Worm (Caenorhabditis elegans): Measurements from ENCODE around the gene F36H1.11.

Gene F36H1.11

DNA sequence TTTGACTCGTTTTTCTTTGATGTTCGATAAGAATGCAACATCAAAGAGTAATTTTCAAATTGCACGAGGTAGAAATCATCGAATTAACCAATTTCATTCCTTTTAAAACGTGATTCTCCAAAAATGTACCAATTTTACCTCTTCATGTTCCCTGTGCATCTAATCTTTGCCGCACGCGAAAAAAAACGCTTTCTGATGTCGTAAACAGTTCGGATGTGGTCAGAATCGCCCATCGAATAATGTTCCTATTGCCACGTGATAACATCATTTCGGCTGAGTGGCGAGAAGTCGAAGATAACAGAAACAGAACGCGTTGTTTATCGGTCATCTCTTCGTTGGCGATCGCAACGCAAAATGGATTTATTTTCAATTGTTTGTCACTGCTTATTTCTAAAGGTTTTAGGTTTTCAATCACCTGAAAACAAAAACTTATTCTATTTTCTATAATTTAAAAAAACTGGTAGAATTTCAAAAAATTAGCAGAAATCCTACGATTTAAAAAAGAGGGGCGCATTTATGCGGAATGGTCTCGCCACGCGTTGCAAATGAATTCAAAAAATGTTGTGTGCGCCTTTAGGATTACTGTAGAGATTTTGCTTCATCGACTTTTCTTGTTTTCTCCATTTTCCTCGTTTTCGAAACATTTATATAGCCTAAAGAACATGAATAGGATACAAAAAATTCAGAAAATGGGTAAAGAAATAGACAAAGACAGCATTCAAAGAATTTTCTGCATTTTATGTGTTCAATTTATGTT is 27.3 kb upstream of the F36H1.11 start, which contains the start of gene mogs-1 (continued):
- TF ChIP-seq aly-2 (tag; optimal IDR thresholded peaks at IDR 0.05) (no peak), Y5F2A.4 (GFP tag; optimal IDR thresholded peaks at IDR 0.05) (no peak), F44E2.7 (GFP tag; IDR thresholded peaks at IDR 0.05) (no peak), ztf-11 (tag; optimal IDR thresholded peaks at IDR 0.05) (no peak), dmd-9 (GFP tag; IDR thresholded peaks at IDR 0.05) (no peak)

DNA sequence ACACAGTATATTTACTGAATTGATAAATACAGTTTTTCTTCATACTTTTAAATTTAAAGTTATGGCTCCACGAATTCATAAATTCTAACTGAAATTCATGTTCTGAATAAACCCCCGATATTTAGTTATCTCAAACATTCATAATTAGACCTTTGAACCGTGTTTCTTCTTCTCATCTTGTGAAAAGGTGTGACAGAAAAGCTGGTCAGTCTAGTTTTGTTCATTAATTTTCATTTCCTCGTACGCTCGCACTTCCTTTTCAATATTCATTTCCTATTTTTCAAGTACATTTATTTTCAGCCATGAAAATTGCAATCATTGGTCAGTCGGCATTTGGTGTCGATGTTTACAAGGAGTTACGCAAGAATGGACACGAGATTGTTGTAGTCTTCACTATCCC is 26.7 kb upstream of the F36H1.11 start, which contains the start of gene alh-3:
alh-3 (plus strand) TSS at position 301 of the 400 bp plus-strand sequence.
- no peak for TF ChIP-seq nhr-48 (tag; optimal IDR thresholded peaks at IDR 0.05)
- TF ChIP-seq hmg-1.1 (GFP tag; IDR thresholded peaks at IDR 0.05) = no peak
- no peak for TF ChIP-seq set-16 (GFP tag; IDR thresholded peaks at IDR 0.05)
- TF ChIP-seq ceh-82 (tag; optimal IDR thresholded peaks at IDR 0.05) = no peak
- TF ChIP-seq ZK337.2 (GFP tag; IDR thresholded peaks at IDR 0.05) = no peak
- TF ChIP-seq nhr-41 (GFP tag; IDR thresholded peaks at IDR 0.05) = no peak
- no peak for TF ChIP-seq zfp-2 (tag; optimal IDR thresholded peaks at IDR 0.05)

DNA sequence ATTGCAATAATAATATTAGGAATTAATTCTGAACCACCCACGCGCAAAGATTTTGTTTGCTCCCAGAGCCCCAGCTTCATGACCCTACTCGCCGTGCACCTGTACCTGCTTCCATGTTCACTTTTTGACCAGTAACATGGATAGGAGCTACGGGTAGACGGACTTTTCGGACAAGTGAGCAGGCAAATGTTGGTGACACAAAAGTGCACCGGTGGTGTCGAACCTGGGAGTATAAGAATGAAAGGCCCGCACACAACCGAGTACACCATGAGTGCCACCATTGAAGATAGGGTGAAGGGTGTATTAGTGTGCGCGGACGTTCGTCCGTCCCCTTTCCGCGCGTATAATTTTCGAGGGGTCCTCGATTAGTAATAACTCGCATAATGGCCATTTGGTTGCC is 23.0 kb upstream of the F36H1.11 start:
- peak in 1 of 2 experiments; percentile 54 for TF ChIP-seq hif-1 (tag; optimal IDR thresholded peaks at IDR 0.05)
- TF ChIP-seq vab-7 (GFP tag; IDR thresholded peaks at IDR 0.05) = peak; percentile 87
- TF ChIP-seq daf-16 (GFP tag; optimal IDR thresholded peaks at IDR 0.05) = peak; percentile 31 to 64
- peak; percentile 17 for TF ChIP-seq daf-16 (tag; optimal IDR thresholded peaks at IDR 0.05)
- TF ChIP-seq nhr-237 (tag; optimal IDR thresholded peaks at IDR 0.05) = no peak
- peak; percentile 42 for TF ChIP-seq rbr-2 (tag; optimal IDR thresholded peaks at IDR 0.05)
- peak; percentile 77 for TF ChIP-seq pha-4 (GFP tag; IDR thresholded peaks at IDR 0.05)
- no peak for TF ChIP-seq pha-4 (tag; optimal IDR thresholded peaks at IDR 0.05)
- peak; percentile 74 for TF ChIP-seq arid-1 (GFP tag; conservative IDR thresholded peaks at IDR 0.05)
- peak; percentile 28 to 76; a peak in 1 of 4 replicates for TF ChIP-seq madf-5 (GFP tag; IDR thresholded peaks at IDR 0.05)
- 0 out of 2 replicates have a peak, but pooled peaks have one; percentile 20 for TF ChIP-seq dmd-6 (GFP tag; IDR thresholded peaks at IDR 0.05)
- peak; percentile 65; the same call in 1 of the 2 replicates for TF ChIP-seq ZK337.2 (GFP tag; IDR thresholded peaks at IDR 0.05)
- TF ChIP-seq ztf-7 (tag; optimal IDR thresholded peaks at IDR 0.05) = no peak
- TF ChIP-seq nhr-48 (tag; optimal IDR thresholded peaks at IDR 0.05) = peak; percentile 43
- 0 out of 2 replicates have a peak, but pooled peaks have one; percentile 32 for TF ChIP-seq lin-29 (GFP tag; IDR thresholded peaks at IDR 0.05)
- peak; percentile 79 for TF ChIP-seq mes-2 (tag; optimal IDR thresholded peaks at IDR 0.05; ENCODE audit: poor library complexity, severe bottlenecking)
- TF ChIP-seq Y75B8A.6 (GFP tag; IDR thresholded peaks at IDR 0.05) = peak; percentile 75; the same call in 1 of the 2 replicates
- TF ChIP-seq R02D3.7 (tag; optimal IDR thresholded peaks at IDR 0.05) = no peak
- peak; percentile 10 for TF ChIP-seq nhr-6 (tag; optimal IDR thresholded peaks at IDR 0.05)
- no peak for TF ChIP-seq attf-4 (tag; optimal IDR thresholded peaks at IDR 0.05)
- TF ChIP-seq ztf-11 (tag; optimal IDR thresholded peaks at IDR 0.05) = no peak
- no peak for TF ChIP-seq nhr-77 (tag; optimal IDR thresholded peaks at IDR 0.05)
- TF ChIP-seq hlh-30 (tag; optimal IDR thresholded peaks at IDR 0.05; ENCODE audit: insufficient read depth) = no peak
- no peak for TF ChIP-seq egl-27 (tag; optimal IDR thresholded peaks at IDR 0.05)
- peak; percentile 78 for TF ChIP-seq lin-1 (GFP tag; IDR thresholded peaks at IDR 0.05)
- peak; percentile 89 for TF ChIP-seq F26F4.8 (GFP tag; conservative IDR thresholded peaks at IDR 0.05)
- no peak for TF ChIP-seq saeg-2 (GFP tag; IDR thresholded peaks at IDR 0.05)
- TF ChIP-seq dmd-8 (GFP tag; IDR thresholded peaks at IDR 0.05) = peak; percentile 86
- 0 out of 2 replicates have a peak, but pooled peaks have one; percentile 55 for TF ChIP-seq nhr-41 (GFP tag; IDR thresholded peaks at IDR 0.05)
- no peak for TF ChIP-seq nhr-11 (tag; optimal IDR thresholded peaks at IDR 0.05)
- TF ChIP-seq mxl-3 (GFP tag; optimal IDR thresholded peaks at IDR 0.05) = peak; percentile 75
- TF ChIP-seq hmg-1.1 (GFP tag; IDR thresholded peaks at IDR 0.05) = no peak
- peak; percentile 50; the same call in 1 of the 2 replicates for TF ChIP-seq nhr-42 (GFP tag; IDR thresholded peaks at IDR 0.05)
- peak; percentile 75 for TF ChIP-seq unc-130 (GFP tag; optimal IDR thresholded peaks at IDR 0.05)
- no peak for TF ChIP-seq ceh-28 (tag; optimal IDR thresholded peaks at IDR 0.05)
- TF ChIP-seq zip-2 (tag; optimal IDR thresholded peaks at IDR 0.05) = no peak
- TF ChIP-seq F10B5.3 (tag; optimal IDR thresholded peaks at IDR 0.05) = peak; percentile 35
- TF ChIP-seq T20F7.1 (GFP tag; optimal IDR thresholded peaks at IDR 0.05) = peak; percentile 31
- TF ChIP-seq egl-43 (GFP tag; IDR thresholded peaks at IDR 0.05) = peak; percentile 93

Data from whole organism, L4 larva.